Worm (Caenorhabditis elegans): ENCODE measurements around the gene C08E8.6.
"Not testable (repeated sequence)": the region's sequence is repeated elsewhere in the genome, so short reads cannot be mapped to it uniquely, and the experiment has no call there.

C08E8.6 gene

ce11 chrV:18368322-18368721, at the start of gene C08E8.6:
Gene C08E8.6, minus strand, starts transcription at chrV:18368422.
- no peak for TF ChIP-seq ref-1 (GFP tag; conservative IDR thresholded peaks at IDR 0.05)
- no peak for TF ChIP-seq ztf-23 (GFP tag; IDR thresholded peaks at IDR 0.05)
- no peak for TF ChIP-seq tab-1 (GFP tag; IDR thresholded peaks at IDR 0.05)
- no peak for TF ChIP-seq med-1 (GFP tag; optimal IDR thresholded peaks at IDR 0.05; ENCODE audit: insufficient read depth)
- no peak for TF ChIP-seq flt-1 (GFP tag; IDR thresholded peaks at IDR 0.05)
- TF ChIP-seq cog-1 (tag; optimal IDR thresholded peaks at IDR 0.05) = no peak
- TF ChIP-seq T22C8.4 (GFP tag; IDR thresholded peaks at IDR 0.05) = no peak
- no peak for TF ChIP-seq ztf-29 (GFP tag; IDR thresholded peaks at IDR 0.05)
- no peak for TF ChIP-seq klf-2 (GFP tag; conservative IDR thresholded peaks at IDR 0.05)

- TF ChIP-seq flt-1 (GFP tag; IDR thresholded peaks at IDR 0.05) (no peak), T22C8.4 (GFP tag; IDR thresholded peaks at IDR 0.05) (no peak), med-1 (GFP tag; optimal IDR thresholded peaks at IDR 0.05; ENCODE audit: insufficient read depth) (no peak), ztf-29 (GFP tag; IDR thresholded peaks at IDR 0.05) (no peak), klf-2 (GFP tag; conservative IDR thresholded peaks at IDR 0.05) (no peak), ref-1 (GFP tag; conservative IDR thresholded peaks at IDR 0.05) (no peak), cog-1 (tag; optimal IDR thresholded peaks at IDR 0.05) (no peak), tab-1 (GFP tag; IDR thresholded peaks at IDR 0.05) (no peak), ztf-23 (GFP tag; IDR thresholded peaks at IDR 0.05) (no peak)
Observed at ce11 chrV:18414051-18414450, 45.8 kb upstream of the C08E8.6 start, which contains the start of gene txt-8. Gene txt-8, plus strand, starts transcription at chrV:18414351.

ce11 chrV:18412887-18413286, 44.7 kb upstream of the C08E8.6 start, which contains the start of gene ZK262.2:
Gene ZK262.2, minus strand, starts transcription at chrV:18412987.
- no peak for TF ChIP-seq ref-1 (GFP tag; conservative IDR thresholded peaks at IDR 0.05)
- TF ChIP-seq cog-1 (tag; optimal IDR thresholded peaks at IDR 0.05) = no peak
- TF ChIP-seq klf-2 (GFP tag; conservative IDR thresholded peaks at IDR 0.05) = no peak
- no peak for TF ChIP-seq tab-1 (GFP tag; IDR thresholded peaks at IDR 0.05)
- TF ChIP-seq flt-1 (GFP tag; IDR thresholded peaks at IDR 0.05) = no peak
- no peak for TF ChIP-seq ztf-23 (GFP tag; IDR thresholded peaks at IDR 0.05)
- TF ChIP-seq T22C8.4 (GFP tag; IDR thresholded peaks at IDR 0.05) = no peak
- no peak for TF ChIP-seq ztf-29 (GFP tag; IDR thresholded peaks at IDR 0.05)
- no peak for TF ChIP-seq med-1 (GFP tag; optimal IDR thresholded peaks at IDR 0.05; ENCODE audit: insufficient read depth)

- no peak for TF ChIP-seq ref-1 (GFP tag; conservative IDR thresholded peaks at IDR 0.05)
- no peak for TF ChIP-seq T22C8.4 (GFP tag; IDR thresholded peaks at IDR 0.05)
- no peak for TF ChIP-seq ztf-29 (GFP tag; IDR thresholded peaks at IDR 0.05)
- no peak for TF ChIP-seq ztf-23 (GFP tag; IDR thresholded peaks at IDR 0.05)
- no peak for TF ChIP-seq klf-2 (GFP tag; conservative IDR thresholded peaks at IDR 0.05)
Observed at ce11 chrV:18412351-18412750, 44.1 kb upstream of the C08E8.6 start.

- TF ChIP-seq klf-2 (GFP tag; conservative IDR thresholded peaks at IDR 0.05) = no peak
- no peak for TF ChIP-seq flt-1 (GFP tag; IDR thresholded peaks at IDR 0.05)
- no peak for TF ChIP-seq ref-1 (GFP tag; conservative IDR thresholded peaks at IDR 0.05)
- no peak for TF ChIP-seq ztf-23 (GFP tag; IDR thresholded peaks at IDR 0.05)
- TF ChIP-seq tab-1 (GFP tag; IDR thresholded peaks at IDR 0.05) = no peak
- TF ChIP-seq cog-1 (tag; optimal IDR thresholded peaks at IDR 0.05) = no peak
- no peak for TF ChIP-seq med-1 (GFP tag; optimal IDR thresholded peaks at IDR 0.05; ENCODE audit: insufficient read depth)
- no peak for TF ChIP-seq T22C8.4 (GFP tag; IDR thresholded peaks at IDR 0.05)
- TF ChIP-seq ztf-29 (GFP tag; IDR thresholded peaks at IDR 0.05) = no peak
Observed at ce11 chrV:18410142-18410541, 41.9 kb upstream of the C08E8.6 start, which contains the start of gene srh-207. Gene srh-207, minus strand, starts transcription at chrV:18410242.

- TF ChIP-seq klf-2 (GFP tag; conservative IDR thresholded peaks at IDR 0.05); cog-1 (tag; optimal IDR thresholded peaks at IDR 0.05); tab-1 (GFP tag; IDR thresholded peaks at IDR 0.05): not testable (repeated sequence)
Observed at ce11 chrV:18404767-18405166, 36.5 kb upstream of the C08E8.6 start, which contains the start of gene srh-209. Gene srh-209, minus strand, starts transcription at chrV:18404867.

- no peak for TF ChIP-seq med-1 (GFP tag; optimal IDR thresholded peaks at IDR 0.05; ENCODE audit: insufficient read depth)
- no peak for TF ChIP-seq cog-1 (tag; optimal IDR thresholded peaks at IDR 0.05)
Observed at ce11 chrV:18402743-18403142, 34.5 kb upstream of the C08E8.6 start.

- TF ChIP-seq ztf-29 (GFP tag; IDR thresholded peaks at IDR 0.05) (no peak), ref-1 (GFP tag; conservative IDR thresholded peaks at IDR 0.05) (no peak), cog-1 (tag; optimal IDR thresholded peaks at IDR 0.05) (no peak), med-1 (GFP tag; optimal IDR thresholded peaks at IDR 0.05; ENCODE audit: insufficient read depth) (no peak)
Observed at ce11 chrV:18397814-18398213, 29.6 kb upstream of the C08E8.6 start, which contains the start of gene Y51A2B.16. Gene Y51A2B.16, minus strand, starts transcription at chrV:18397914.

ce11 chrV:18395649-18396048, 27.4 kb upstream of the C08E8.6 start, which contains the start of gene Y51A2B.9:
Gene Y51A2B.9, minus strand, starts transcription at chrV:18395749.
- TF ChIP-seq ztf-29 (GFP tag; IDR thresholded peaks at IDR 0.05) (no peak), cog-1 (tag; optimal IDR thresholded peaks at IDR 0.05) (no peak), tab-1 (GFP tag; IDR thresholded peaks at IDR 0.05) (no peak), T22C8.4 (GFP tag; IDR thresholded peaks at IDR 0.05) (no peak), ref-1 (GFP tag; conservative IDR thresholded peaks at IDR 0.05) (no peak), klf-2 (GFP tag; conservative IDR thresholded peaks at IDR 0.05) (no peak)

ce11 chrV:18394203-18394602, 26.0 kb upstream of the C08E8.6 start, which contains the start of gene Y51A2B.6:
Gene Y51A2B.6, minus strand, starts transcription at chrV:18394303.
- TF ChIP-seq flt-1 (GFP tag; IDR thresholded peaks at IDR 0.05) (no peak), klf-2 (GFP tag; conservative IDR thresholded peaks at IDR 0.05) (no peak), med-1 (GFP tag; optimal IDR thresholded peaks at IDR 0.05; ENCODE audit: insufficient read depth) (no peak), ztf-23 (GFP tag; IDR thresholded peaks at IDR 0.05) (no peak), tab-1 (GFP tag; IDR thresholded peaks at IDR 0.05) (no peak), T22C8.4 (GFP tag; IDR thresholded peaks at IDR 0.05) (no peak), cog-1 (tag; optimal IDR thresholded peaks at IDR 0.05) (no peak), ref-1 (GFP tag; conservative IDR thresholded peaks at IDR 0.05) (no peak)

Measured in whole organism, midembryonic.